Worm (Caenorhabditis elegans): ENCODE results near the gene K12H6.5.

ce11 chrII:2834105-2834504 lies 8.1 kb upstream of the K12H6.5 start:
- no peak for TF ChIP-seq ZK185.1 (tag; optimal IDR thresholded peaks at IDR 0.05; ENCODE audit: poor library complexity, severe bottlenecking)
- no peak for TF ChIP-seq nhr-179 (tag; optimal IDR thresholded peaks at IDR 0.05)
- no peak for TF ChIP-seq Y56A3A.18 (GFP tag; IDR thresholded peaks at IDR 0.05)
- no peak for TF ChIP-seq snpc-3.4 (tag; optimal IDR thresholded peaks at IDR 0.05)
- no peak for TF ChIP-seq F23B12.7 (tag; optimal IDR thresholded peaks at IDR 0.05; ENCODE audit: insufficient read depth)
- TF ChIP-seq lag-1 (GFP tag; IDR thresholded peaks at IDR 0.05), result no peak
- TF ChIP-seq cebp-2 (GFP tag; IDR thresholded peaks at IDR 0.05), result no peak

Measured in whole organism, young adult.